Fruit fly (Drosophila melanogaster) whole organism, pupa: ENCODE results near the gene anchor.

Source experiments
- CG10348 ChIP-seq: fragments of 200-800 bp; sonication (Bioruptor generic); IDR thresholded peaks from 2 replicates; pipeline ENCODE4 v1.3.6; 2022; ENCODE audit warnings: missing biosample characterization, missing genetic modification characterization
- CG12605 ChIP-seq: fragments of 200-800 bp; sonication (Bioruptor generic); IDR thresholded peaks from 2 replicates; pipeline ENCODE4 v1.3.6; 2022; ENCODE audit warnings: missing biosample characterization, missing genetic modification characterization
- CG13204 ChIP-seq: fragments of 200-800 bp; sonication (Bioruptor generic); optimal IDR thresholded peaks from 2 replicates; lab custom pipeline; 2018; ENCODE audit warnings: missing biosample characterization, mild to moderate bottlenecking, missing genetic modification characterization, moderate library complexity
- CG14655 ChIP-seq: fragments of 200-800 bp; sonication (Bioruptor generic); optimal IDR thresholded peaks from 3 replicates; lab custom pipeline; 2017; ENCODE audit warnings: mild to moderate bottlenecking, missing biosample characterization, missing genetic modification reagents, missing genetic modification characterization
- CG15710 ChIP-seq: fragments of 200-800 bp; sonication (Bioruptor generic); optimal IDR thresholded peaks from 2 replicates; lab custom pipeline; 2018; ENCODE audit warnings: missing biosample characterization, mild to moderate bottlenecking, missing genetic modification characterization, moderate library complexity
- CG17806 ChIP-seq: fragments of 200-800 bp; sonication (Bioruptor generic); optimal IDR thresholded peaks from 2 replicates; lab custom pipeline; 2018; ENCODE audit warnings: missing biosample characterization, mild to moderate bottlenecking, missing genetic modification characterization, moderate library complexity
- CG32121 ChIP-seq: fragments of 200-800 bp; sonication (Bioruptor generic); IDR thresholded peaks from 2 replicates; pipeline ENCODE4 v1.3.6; 2022; ENCODE audit warnings: missing biosample characterization, missing genetic modification characterization
- CG34367 ChIP-seq: fragments of 200-800 bp; sonication (Bioruptor generic); optimal IDR thresholded peaks from 2 replicates; lab custom pipeline; 2018; ENCODE audit warnings: missing biosample characterization, mild to moderate bottlenecking, missing genetic modification characterization
- CG4496 ChIP-seq: fragments of 200-800 bp; sonication (Bioruptor generic); IDR thresholded peaks from 3 replicates; pipeline ENCODE4 v1.3.6; 2022; ENCODE audit warnings: missing biosample characterization, missing genetic modification characterization
- CG8159 ChIP-seq: fragments of 200-800 bp; sonication (Bioruptor generic); optimal IDR thresholded peaks from 3 replicates; lab custom pipeline; 2018; ENCODE audit warnings: missing biosample characterization, mild to moderate bottlenecking, missing genetic modification characterization, moderate library complexity
- CG8301 ChIP-seq: fragments of 200-800 bp; sonication (Bioruptor generic); optimal IDR thresholded peaks from 2 replicates; lab custom pipeline; 2018; ENCODE audit warnings: missing biosample characterization, mild to moderate bottlenecking, missing genetic modification characterization
- CG9948 ChIP-seq: fragments of 200-800 bp; sonication (Bioruptor generic); optimal IDR thresholded peaks from 2 replicates; lab custom pipeline; 2018; ENCODE audit warnings: missing biosample characterization, mild to moderate bottlenecking, missing genetic modification characterization, moderate library complexity
- D1 ChIP-seq: fragments of 200-800 bp; sonication (Bioruptor generic); optimal IDR thresholded peaks from 2 replicates; lab custom pipeline; 2018; ENCODE audit warnings: missing biosample characterization, mild to moderate bottlenecking, missing genetic modification characterization, moderate library complexity
- EcR ChIP-seq: fragments of 200-800 bp; sonication (Bioruptor generic); optimal IDR thresholded peaks from 3 replicates; lab custom pipeline; 2019; ENCODE audit warnings: missing biosample characterization, missing genetic modification characterization, mild to moderate bottlenecking, moderate library complexity, missing genetic modification reagents
- Ets98B ChIP-seq: fragments of 200-800 bp; sonication (Bioruptor generic); IDR thresholded peaks from 2 replicates; pipeline ENCODE4 v1.3.6; 2022; ENCODE audit warnings: missing biosample characterization, missing genetic modification characterization
- Pif1A ChIP-seq: fragments of 200-800 bp; sonication (Bioruptor generic); optimal IDR thresholded peaks from 3 replicates; lab custom pipeline; 2016; ENCODE audit warnings: missing biosample characterization, missing genetic modification characterization
- Pif1B ChIP-seq: fragments of 200-800 bp; sonication (Bioruptor generic); optimal IDR thresholded peaks from 3 replicates; lab custom pipeline; 2016; ENCODE audit warnings: missing biosample characterization, missing genetic modification characterization
- Snoo ChIP-seq: fragments of 200-800 bp; sonication (Bioruptor generic); optimal IDR thresholded peaks from 3 replicates; lab custom pipeline; 2017; ENCODE audit warnings: missing biosample characterization, mild to moderate bottlenecking, missing genetic modification characterization, inconsistent platforms
- fd96Ca ChIP-seq: fragments of 200-800 bp; sonication (Bioruptor generic); IDR thresholded peaks from 3 replicates; pipeline ENCODE4 v1.3.6; 2022; ENCODE audit warnings: missing biosample characterization, missing genetic modification characterization
- gl ChIP-seq: fragments of 200-800 bp; sonication (Bioruptor generic); optimal IDR thresholded peaks from 2 replicates; lab custom pipeline; 2018; ENCODE audit warnings: missing biosample characterization, mild to moderate bottlenecking, missing genetic modification characterization
- rn ChIP-seq: fragments of 200-800 bp; sonication (Bioruptor generic); IDR thresholded peaks from 2 replicates; pipeline ENCODE4 v1.3.6; 2022; ENCODE audit warnings: missing biosample characterization, missing genetic modification characterization

anchor gene

dm6 chr3L:17646637-17647036 is 25.0 kb downstream of the anchor start, which contains the start of gene CG43085:
CG43085 (minus strand) TSS chr3L:17646737.
- TF ChIP-seq rn (no peak), Pif1A (GFP tag; lab: Kevin White, UChicago) (no peak), CG8301 (tag; lab: Kevin White, UChicago) (no peak)
- TF ChIP-seq, all 21 proteins: peak for 0

dm6 chr3L:17647543-17647942 is 25.9 kb downstream of the anchor start:
- TF ChIP-seq Pif1A (GFP tag; lab: Kevin White, UChicago) = no peak
- no peak for TF ChIP-seq CG8159 (tag; lab: Kevin White, UChicago)
- no peak for TF ChIP-seq D1 (tag; lab: Kevin White, UChicago)
- TF ChIP-seq CG17806 (tag; lab: Kevin White, UChicago) = no peak
- no peak for TF ChIP-seq CG8301 (tag; lab: Kevin White, UChicago)
- no peak for TF ChIP-seq gl (tag; lab: Kevin White, UChicago)
- TF ChIP-seq CG34367 (tag; lab: Kevin White, UChicago) = no peak

- TF ChIP-seq Pif1B (GFP tag; lab: Kevin White, UChicago) (no peak), Ets98B (peak; percentile 48)
Observed at dm6 chr3L:17651717-17652651, 30.4 kb downstream of the anchor start.

dm6 chr3L:17652878-17653700 is 31.5 kb downstream of the anchor start:
- TF ChIP-seq CG13204 (GFP tag; lab: Kevin White, UChicago) (peak; percentile 16), Pif1A (GFP tag; lab: Kevin White, UChicago) (peak; percentile 68), CG15710 (tag; lab: Kevin White, UChicago) (no peak), CG14655 (GFP tag; lab: Kevin White, UChicago) (no peak), CG17806 (tag; lab: Kevin White, UChicago) (no peak), CG8301 (tag; lab: Kevin White, UChicago) (no peak), D1 (tag; lab: Kevin White, UChicago) (peak; percentile 37), CG9948 (tag; lab: Kevin White, UChicago) (peak; percentile 29), rn (no peak), CG12605 (0 out of 2 replicates have a peak, but pooled peaks have one; percentile 10), EcR (GFP tag; lab: Kevin White, UChicago) (peak; percentile 57), fd96Ca (GFP tag; lab: Robert Waterston, UW) (no peak), CG32121 (GFP tag; lab: Robert Waterston, UW) (no peak), Pif1B (GFP tag; lab: Kevin White, UChicago) (no peak), CG10348 (GFP tag; lab: Robert Waterston, UW) (no peak), CG8159 (tag; lab: Kevin White, UChicago) (peak; percentile 8), CG34367 (tag; lab: Kevin White, UChicago) (no peak), gl (tag; lab: Kevin White, UChicago) (no peak), CG4496 (GFP tag; lab: Robert Waterston, UW) (no peak; the same call in 2 of the 3 replicates), Snoo (tag; lab: Kevin White, UChicago) (peak; percentile 34)

- TF ChIP-seq CG34367 (tag; lab: Kevin White, UChicago) (peak; percentile 70), fd96Ca (GFP tag; lab: Robert Waterston, UW) (no peak), Pif1B (GFP tag; lab: Kevin White, UChicago) (peak; percentile 68), CG15710 (tag; lab: Kevin White, UChicago) (peak; percentile 88), rn (peak; percentile 59; the same call in 1 of the 2 replicates), CG4496 (GFP tag; lab: Robert Waterston, UW) (peak; percentile 86; the same call in 2 of the 3 replicates), CG17806 (tag; lab: Kevin White, UChicago) (peak; percentile 79), D1 (tag; lab: Kevin White, UChicago) (peak; percentile 68), CG13204 (GFP tag; lab: Kevin White, UChicago) (no peak), CG10348 (GFP tag; lab: Robert Waterston, UW) (peak; percentile 63), CG9948 (tag; lab: Kevin White, UChicago) (peak; percentile 82), Pif1A (GFP tag; lab: Kevin White, UChicago) (peak; percentile 64), CG8301 (tag; lab: Kevin White, UChicago) (peak; percentile 70), CG32121 (GFP tag; lab: Robert Waterston, UW) (peak; percentile 75), CG8159 (tag; lab: Kevin White, UChicago) (peak; percentile 87), Snoo (tag; lab: Kevin White, UChicago) (peak; percentile 74), gl (tag; lab: Kevin White, UChicago) (peak; percentile 36), EcR (GFP tag; lab: Kevin White, UChicago) (no peak), CG12605 (0 out of 2 replicates have a peak, but pooled peaks have one; percentile 22), CG14655 (GFP tag; lab: Kevin White, UChicago) (peak; percentile 78), Ets98B (peak; percentile 65)
Observed at dm6 chr3L:17653701-17654667, 32.4 kb downstream of the anchor start, which contains the start of the genes Krn, Ndfip and CG7484. Krn (minus strand) TSS chr3L:17654280. Ndfip (minus strand) TSS chr3L:17654280. CG7484 (plus strand) TSS chr3L:17654617.
